Worm (Caenorhabditis elegans) whole organism, late embryonic: ENCODE results near the gene Y47D3A.1.

Source experiments
- C08G9.2 ChIP-seq: sonication (generic microtip); optimal IDR thresholded peaks from 2 replicates; lab custom pipeline; 2016; ENCODE audit warnings: mild to moderate bottlenecking, missing genetic modification characterization, moderate library complexity, missing compliant biosample characterization
- C38D4.7 ChIP-seq: fragments of 200-800 bp; sonication (Bioruptor generic); optimal IDR thresholded peaks from 2 replicates; lab custom pipeline; 2018; ENCODE audit warnings: mild to moderate bottlenecking, missing genetic modification characterization, moderate library complexity, missing compliant biosample characterization
- F13H6.1 ChIP-seq: sonication (generic microtip); optimal IDR thresholded peaks from 2 replicates; lab custom pipeline; 2016; ENCODE audit warnings: missing genetic modification characterization, missing compliant biosample characterization
- K02D7.2 ChIP-seq: sonication (generic microtip); optimal IDR thresholded peaks from 2 replicates; lab custom pipeline; 2017; ENCODE audit warnings: mild to moderate bottlenecking, missing genetic modification characterization, missing compliant biosample characterization
- K09A11.1 ChIP-seq: sonication (generic microtip); optimal IDR thresholded peaks from 2 replicates; lab custom pipeline; 2017; ENCODE audit warnings: antibody characterized with exemption, mild to moderate bottlenecking, missing genetic modification characterization, missing compliant biosample characterization; ENCODE audit not compliant: insufficient read depth
- T23F11.4 ChIP-seq: fragments of 200-800 bp; sonication (Bioruptor generic); optimal IDR thresholded peaks from 2 replicates; lab custom pipeline; 2018; ENCODE audit warnings: mild to moderate bottlenecking, missing genetic modification characterization, missing compliant biosample characterization
- ahr-1 ChIP-seq: sonication (generic microtip); optimal IDR thresholded peaks from 2 replicates; lab custom pipeline; 2016; ENCODE audit warnings: missing genetic modification characterization, missing compliant biosample characterization
- ama-1 ChIP-seq: fragments of 150-350 bp; optimal IDR thresholded peaks from 2 replicates; lab custom pipeline; 2014
- ceh-14 ChIP-seq: sonication (generic microtip); optimal IDR thresholded peaks from 2 replicates; lab custom pipeline; 2016; ENCODE audit warnings: missing genotype, missing genetic modification characterization, missing compliant biosample characterization
- ceh-18 ChIP-seq: sonication (generic microtip); optimal IDR thresholded peaks from 2 replicates; lab custom pipeline; 2016; ENCODE audit warnings: missing genetic modification characterization, missing compliant biosample characterization
- ceh-2 ChIP-seq: sonication (generic microtip); optimal IDR thresholded peaks from 2 replicates; lab custom pipeline; 2016; ENCODE audit warnings: missing genotype, missing genetic modification characterization, missing compliant biosample characterization
- ceh-22 ChIP-seq: sonication (generic microtip); optimal IDR thresholded peaks from 2 replicates; lab custom pipeline; 2017; ENCODE audit warnings: missing biosample characterization, missing genetic modification characterization
- ceh-24 ChIP-seq: sonication (generic microtip); optimal IDR thresholded peaks from 2 replicates; lab custom pipeline; 2016; ENCODE audit warnings: mild to moderate bottlenecking, missing genetic modification characterization, missing compliant biosample characterization
- ceh-30 ChIP-seq: fragments of 150-350 bp; optimal IDR thresholded peaks from 2 replicates; lab custom pipeline; 2014; ENCODE audit warnings: missing biosample characterization, missing genetic modification characterization
- ceh-31 ChIP-seq: sonication (generic microtip); optimal IDR thresholded peaks from 2 replicates; lab custom pipeline; 2016; ENCODE audit warnings: missing genetic modification characterization, missing compliant biosample characterization
- ceh-45 ChIP-seq: fragments of 200-800 bp; sonication (Bioruptor generic); IDR thresholded peaks from 2 replicates; pipeline ENCODE4 v1.3.6; 2022; ENCODE audit warnings: missing genetic modification reagents, missing genetic modification characterization, missing compliant biosample characterization
- ceh-48 ChIP-seq: sonication (generic microtip); optimal IDR thresholded peaks from 2 replicates; lab custom pipeline; 2016; ENCODE audit warnings: missing genetic modification characterization, inconsistent platforms, missing compliant biosample characterization
- ceh-6 ChIP-seq: fragments of 200-800 bp; sonication (Bioruptor generic); optimal IDR thresholded peaks from 2 replicates; lab custom pipeline; 2018; ENCODE audit warnings: mild to moderate bottlenecking, missing genetic modification characterization, missing compliant biosample characterization
- che-1 ChIP-seq: sonication (generic microtip); optimal IDR thresholded peaks from 2 replicates; lab custom pipeline; 2016; ENCODE audit warnings: mild to moderate bottlenecking, missing genetic modification characterization, missing compliant biosample characterization
- dve-1 ChIP-seq: sonication (generic microtip); optimal IDR thresholded peaks from 2 replicates; lab custom pipeline; 2017; ENCODE audit warnings: antibody characterized with exemption, mild to moderate bottlenecking, missing genetic modification characterization, missing compliant biosample characterization
- elt-4 ChIP-seq: sonication (generic microtip); optimal IDR thresholded peaks from 2 replicates; lab custom pipeline; 2016; ENCODE audit warnings: missing genetic modification characterization, missing compliant biosample characterization
- ets-4 ChIP-seq: sonication (generic microtip); optimal IDR thresholded peaks from 2 replicates; lab custom pipeline; 2016; ENCODE audit warnings: missing genetic modification characterization, missing compliant biosample characterization
- eyg-1 ChIP-seq: sonication (generic microtip); optimal IDR thresholded peaks from 2 replicates; lab custom pipeline; 2016; ENCODE audit warnings: missing genotype, missing genetic modification characterization, missing compliant biosample characterization
- fkh-10 ChIP-seq: fragments of 150-350 bp; optimal IDR thresholded peaks from 2 replicates; lab custom pipeline; 2014; ENCODE audit warnings: missing biosample characterization, missing genetic modification reagents, missing genetic modification characterization
- fkh-6 ChIP-seq: sonication (generic microtip); optimal IDR thresholded peaks from 2 replicates; lab custom pipeline; 2016; ENCODE audit warnings: missing genetic modification characterization, missing compliant biosample characterization
- gmeb-2 ChIP-seq: sonication (generic microtip); optimal IDR thresholded peaks from 2 replicates; lab custom pipeline; 2016; ENCODE audit warnings: missing genetic modification characterization, inconsistent platforms, missing compliant biosample characterization
- hlh-13 ChIP-seq: fragments of 200-800 bp; sonication (Bioruptor generic); optimal IDR thresholded peaks from 2 replicates; lab custom pipeline; 2018; ENCODE audit warnings: mild to moderate bottlenecking, missing genetic modification characterization, missing compliant biosample characterization
- hlh-15 ChIP-seq: sonication (generic microtip); optimal IDR thresholded peaks from 2 replicates; lab custom pipeline; 2016; ENCODE audit warnings: missing genetic modification characterization, missing compliant biosample characterization
- hlh-30 ChIP-seq: sonication (generic microtip); optimal IDR thresholded peaks from 2 replicates; lab custom pipeline; 2017; ENCODE audit warnings: antibody characterized with exemption, missing genetic modification characterization, missing compliant biosample characterization; ENCODE audit not compliant: insufficient read depth
- hlh-6 ChIP-seq: sonication (generic microtip); optimal IDR thresholded peaks from 2 replicates; lab custom pipeline; 2016; ENCODE audit warnings: missing genotype, missing genetic modification characterization, missing compliant biosample characterization
- hlh-8 ChIP-seq: sonication (generic microtip); optimal IDR thresholded peaks from 2 replicates; lab custom pipeline; 2016; ENCODE audit warnings: missing genotype, missing genetic modification characterization, missing compliant biosample characterization
- lim-6 ChIP-seq: sonication (generic microtip); optimal IDR thresholded peaks from 2 replicates; lab custom pipeline; 2016; ENCODE audit warnings: missing genetic modification characterization, missing compliant biosample characterization
- madf-2 ChIP-seq: sonication (generic microtip); optimal IDR thresholded peaks from 2 replicates; lab custom pipeline; 2017; ENCODE audit warnings: missing genetic modification characterization, missing compliant biosample characterization
- mec-3 ChIP-seq: sonication (generic microtip); optimal IDR thresholded peaks from 2 replicates; lab custom pipeline; 2016; ENCODE audit warnings: borderline replicate concordance, missing genetic modification characterization, missing compliant biosample characterization
- nfya-1 ChIP-seq: sonication (generic microtip); optimal IDR thresholded peaks from 2 replicates; lab custom pipeline; 2017; ENCODE audit warnings: missing genetic modification characterization, mild to moderate bottlenecking, missing compliant biosample characterization, antibody characterized with exemption, moderate library complexity
- nhr-11 ChIP-seq: fragments of 150-350 bp; optimal IDR thresholded peaks from 2 replicates; lab custom pipeline; 2014; ENCODE audit warnings: missing biosample characterization, missing genetic modification characterization
- npax-4 ChIP-seq: sonication (generic microtip); optimal IDR thresholded peaks from 2 replicates; lab custom pipeline; 2016; ENCODE audit warnings: missing genetic modification characterization, missing compliant biosample characterization
- pag-3 ChIP-seq: sonication (generic microtip); optimal IDR thresholded peaks from 2 replicates; lab custom pipeline; 2016; ENCODE audit warnings: missing compliant biosample characterization, missing genetic modification characterization, borderline replicate concordance
- pat-9 ChIP-seq: fragments of 200-800 bp; sonication (Bioruptor generic); optimal IDR thresholded peaks from 2 replicates; lab custom pipeline; 2018; ENCODE audit warnings: mild to moderate bottlenecking, missing genetic modification characterization, moderate library complexity, missing compliant biosample characterization
- pax-1 ChIP-seq: fragments of 150-350 bp; optimal IDR thresholded peaks from 2 replicates; lab custom pipeline; 2014; ENCODE audit warnings: missing biosample characterization, missing genetic modification characterization
- pha-2 ChIP-seq: sonication (generic microtip); optimal IDR thresholded peaks from 2 replicates; lab custom pipeline; 2017; ENCODE audit warnings: mild to moderate bottlenecking, missing genetic modification characterization, missing compliant biosample characterization
- pha-4 ChIP-seq: fragments of 150-350 bp; optimal IDR thresholded peaks from 2 replicates; lab custom pipeline; 2018; ENCODE audit warnings: missing biosample characterization, missing genetic modification reagents, missing genetic modification characterization
- pqm-1 ChIP-seq: sonication (generic microtip); optimal IDR thresholded peaks from 2 replicates; lab custom pipeline; 2016; ENCODE audit warnings: missing genetic modification characterization, missing compliant biosample characterization
- pros-1 ChIP-seq: fragments of 150-350 bp; optimal IDR thresholded peaks from 2 replicates; lab custom pipeline; 2014; ENCODE audit warnings: missing biosample characterization, missing genetic modification reagents, missing genetic modification characterization
- ref-2 ChIP-seq: sonication (generic microtip); optimal IDR thresholded peaks from 2 replicates; lab custom pipeline; 2016; ENCODE audit warnings: missing genetic modification characterization, missing compliant biosample characterization
- rnt-1 ChIP-seq: sonication (generic microtip); optimal IDR thresholded peaks from 2 replicates; lab custom pipeline; 2016; ENCODE audit warnings: missing genetic modification characterization, missing compliant biosample characterization
- sdc-2 ChIP-seq: sonication (generic microtip); optimal IDR thresholded peaks from 2 replicates; lab custom pipeline; 2016; ENCODE audit warnings: missing genotype, missing genetic modification characterization, missing compliant biosample characterization
- sox-2 ChIP-seq: fragments of 200-800 bp; sonication (Bioruptor generic); IDR thresholded peaks from 2 replicates; pipeline ENCODE4 v1.3.6; 2022; ENCODE audit warnings: missing genetic modification reagents, missing genetic modification characterization, missing compliant biosample characterization
- sox-4 ChIP-seq: sonication (generic microtip); optimal IDR thresholded peaks from 2 replicates; lab custom pipeline; 2017; ENCODE audit warnings: mild to moderate bottlenecking, missing genetic modification characterization, inconsistent platforms, missing compliant biosample characterization
- syd-9 ChIP-seq: sonication (generic microtip); optimal IDR thresholded peaks from 2 replicates; lab custom pipeline; 2016; ENCODE audit warnings: mild to moderate bottlenecking, missing genetic modification characterization, moderate library complexity, missing compliant biosample characterization
- tbx-2 ChIP-seq: sonication (generic microtip); optimal IDR thresholded peaks from 2 replicates; lab custom pipeline; 2016; ENCODE audit warnings: missing genetic modification characterization, missing compliant biosample characterization
- tbx-7 ChIP-seq: sonication (generic microtip); optimal IDR thresholded peaks from 2 replicates; lab custom pipeline; 2016; ENCODE audit warnings: missing genotype, missing genetic modification characterization, missing compliant biosample characterization
- unc-55 ChIP-seq: sonication (generic microtip); optimal IDR thresholded peaks from 2 replicates; lab custom pipeline; 2017; ENCODE audit warnings: missing biosample characterization, missing genetic modification reagents, missing genetic modification characterization
- unc-86 ChIP-seq: sonication (generic microtip); optimal IDR thresholded peaks from 2 replicates; lab custom pipeline; 2016; ENCODE audit warnings: missing genetic modification characterization, missing compliant biosample characterization
- zip-5 ChIP-seq: sonication (generic microtip); optimal IDR thresholded peaks from 2 replicates; lab custom pipeline; 2016; ENCODE audit warnings: missing genetic modification characterization, missing compliant biosample characterization

Gene Y47D3A.1

DNA sequence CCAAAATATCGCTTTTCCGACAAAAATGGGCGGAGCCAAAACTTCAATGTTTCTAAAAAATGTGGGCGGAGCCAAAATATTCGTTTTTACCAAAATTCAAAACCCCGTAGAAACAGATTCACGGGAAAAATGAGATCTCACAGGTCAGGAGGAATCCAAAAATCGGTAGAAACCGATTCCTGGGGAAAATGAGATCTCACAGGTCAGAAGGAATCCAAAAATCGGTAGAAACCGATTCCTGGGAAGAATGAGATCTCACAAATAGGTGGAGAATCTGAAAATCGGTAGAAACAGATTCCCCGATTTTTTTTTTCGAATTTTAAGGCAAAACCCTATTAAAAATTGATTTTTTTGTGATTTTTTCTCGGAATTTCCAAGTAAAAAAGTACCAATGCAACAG, 48.2 kb downstream of the Y47D3A.1 start:
- no peak for TF ChIP-seq sox-2
- TF ChIP-seq pqm-1 (tag; lab: Kevin White, UChicago): no peak
- TF ChIP-seq nfya-1 (tag; lab: Kevin White, UChicago): no peak
- TF ChIP-seq ceh-45: no peak
- TF ChIP-seq fkh-10 (GFP tag; lab: Kevin White, UChicago): no peak
- peak; percentile 87 for TF ChIP-seq zip-5
- TF ChIP-seq rnt-1: peak; percentile 77
- TF ChIP-seq ceh-48: no peak
- peak; percentile 75 for TF ChIP-seq F13H6.1 (tag; lab: Kevin White, UChicago)
- no peak for TF ChIP-seq elt-4
- peak; percentile 91 for TF ChIP-seq tbx-7 (tag; lab: Kevin White, UChicago)
- TF ChIP-seq pros-1: no peak
- no peak for TF ChIP-seq unc-55
- TF ChIP-seq lim-6 (tag; lab: Kevin White, UChicago): peak; percentile 36
- TF ChIP-seq C08G9.2 (tag; lab: Kevin White, UChicago): peak; percentile 93
- TF ChIP-seq gmeb-2: peak; percentile 33
- TF ChIP-seq dve-1 (tag; lab: Kevin White, UChicago): no peak
- TF ChIP-seq hlh-6: peak; percentile 51
- TF ChIP-seq unc-86 (tag; lab: Kevin White, UChicago): peak; percentile 50
- TF ChIP-seq pha-2 (tag; lab: Kevin White, UChicago): no peak
- TF ChIP-seq ceh-31 (tag; lab: Kevin White, UChicago): peak; percentile 97
- TF ChIP-seq hlh-13: no peak
- TF ChIP-seq fkh-6 (tag; lab: Kevin White, UChicago): peak; percentile 80
- no peak for TF ChIP-seq T23F11.4 (GFP tag; lab: Kevin White, UChicago)
- peak; percentile 97 for TF ChIP-seq tbx-2 (tag; lab: Kevin White, UChicago)
- peak; percentile 62 for TF ChIP-seq ceh-14 (tag; lab: Kevin White, UChicago)
- peak; percentile 59 for TF ChIP-seq ahr-1
- TF ChIP-seq hlh-8 (tag; lab: Kevin White, UChicago): peak; percentile 77
- TF ChIP-seq nhr-11 (tag; lab: Kevin White, UChicago): no peak
- no peak for TF ChIP-seq ama-1 (lab: Kevin White, UChicago)
- no peak for TF ChIP-seq hlh-15 (tag; lab: Kevin White, UChicago)
- no peak for TF ChIP-seq sdc-2
- TF ChIP-seq syd-9 (tag; lab: Kevin White, UChicago): peak; percentile 43
- no peak for TF ChIP-seq sox-4 (tag; lab: Kevin White, UChicago)
- TF ChIP-seq ceh-18 (tag; lab: Kevin White, UChicago): no peak
- no peak for TF ChIP-seq ceh-22 (tag; lab: Kevin White, UChicago)
- TF ChIP-seq pat-9 (tag; lab: Kevin White, UChicago): no peak
- no peak for TF ChIP-seq pag-3
- no peak for TF ChIP-seq che-1 (tag; lab: Kevin White, UChicago)
- no peak for TF ChIP-seq madf-2 (tag; lab: Kevin White, UChicago)
- no peak for TF ChIP-seq hlh-30 (tag; lab: Kevin White, UChicago)
- TF ChIP-seq ref-2 (tag; lab: Kevin White, UChicago): no peak
- TF ChIP-seq ceh-6: peak; percentile 10
- TF ChIP-seq npax-4 (tag; lab: Kevin White, UChicago): peak; percentile 4
- TF ChIP-seq ceh-2 (tag; lab: Kevin White, UChicago): peak; percentile 87
- peak; percentile 71 for TF ChIP-seq mec-3
- TF ChIP-seq eyg-1 (tag; lab: Kevin White, UChicago): no peak
- TF ChIP-seq ceh-24 (tag; lab: Kevin White, UChicago): no peak
- no peak for TF ChIP-seq C38D4.7
- TF ChIP-seq ets-4: peak; percentile 81
- no peak for TF ChIP-seq ceh-30 (tag; lab: Kevin White, UChicago)
- TF ChIP-seq pax-1 (tag; lab: Kevin White, UChicago): no peak
- no peak for TF ChIP-seq pha-4 (tag; lab: Kevin White, UChicago)
- TF ChIP-seq K02D7.2: no peak
- no peak for TF ChIP-seq K09A11.1 (tag; lab: Kevin White, UChicago)
